Fruit fly (Drosophila melanogaster): ENCODE results near the gene Or2a.
A peak's percentile ranks its signal among the peaks of the same experiment; 100 is the strongest.

Gene Or2a

DNA sequence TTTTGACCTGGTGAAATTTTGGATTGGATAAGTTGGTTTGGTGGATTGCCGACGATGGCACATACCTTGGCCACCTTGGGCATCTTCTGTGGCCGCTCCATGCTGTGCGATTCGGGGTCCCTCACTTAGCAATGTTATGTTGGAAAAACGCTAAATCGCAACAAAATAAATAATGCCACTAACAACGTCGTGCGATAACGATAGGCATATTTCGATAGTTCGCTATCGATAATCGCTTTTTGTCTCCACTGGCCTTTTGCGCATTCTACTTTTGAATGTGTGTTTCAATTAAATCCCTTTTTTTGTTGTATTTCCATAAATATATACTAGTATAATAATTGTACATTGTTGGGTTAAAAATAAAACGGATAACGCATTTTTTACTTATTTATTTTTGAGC is 3.7 kb downstream of the Or2a start, which contains the start of gene crn (continued):
- TF ChIP-seq Blimp-1 (GFP tag; optimal IDR thresholded peaks at IDR 0.05), result no peak
- peak; percentile 40 for TF ChIP-seq stwl (tag; optimal IDR thresholded peaks at IDR 0.05)
- TF ChIP-seq repo (GFP tag; optimal IDR thresholded peaks at IDR 0.05), result no peak
- no peak for TF ChIP-seq CkIIα-i1 (GFP tag; IDR thresholded peaks at IDR 0.05)
- TF ChIP-seq HHEX (GFP tag; optimal IDR thresholded peaks at IDR 0.05), result no peak
- no peak for TF ChIP-seq CG2889 (GFP tag; IDR thresholded peaks at IDR 0.05)
- peak; percentile 79; the same call in 2 of the 3 replicates for TF ChIP-seq hb (GFP tag; IDR thresholded peaks at IDR 0.05; ENCODE audit: partially characterized antibody)
- TF ChIP-seq run (tag; optimal IDR thresholded peaks at IDR 0.05), result no peak
- TF ChIP-seq Med (GFP tag), result peak; percentile 17
- TF ChIP-seq Lim3 (GFP tag; IDR thresholded peaks at IDR 0.05), result no peak
- no peak for TF ChIP-seq HLHmδ (GFP tag; optimal IDR thresholded peaks at IDR 0.05)
- TF ChIP-seq hth (optimal IDR thresholded peaks at IDR 0.05), result no peak
- TF ChIP-seq CG6654 (GFP tag; optimal IDR thresholded peaks at IDR 0.05), result no peak
- no peak for TF ChIP-seq CG10274 (GFP tag; optimal IDR thresholded peaks at IDR 0.05)
- no peak for TF ChIP-seq kni (GFP tag; optimal IDR thresholded peaks at IDR 0.05)
- TF ChIP-seq CG16813 (GFP tag; IDR thresholded peaks at IDR 0.05; ENCODE audit: partially characterized antibody), result peak; percentile 59; the same call in 2 of the 3 replicates
- peak; percentile 34 for TF ChIP-seq pzg (GFP tag; optimal IDR thresholded peaks at IDR 0.05)
- TF ChIP-seq CG31365 (tag; optimal IDR thresholded peaks at IDR 0.05), result no peak
- TF ChIP-seq yki (optimal IDR thresholded peaks at IDR 0.05), result no peak
- no peak for TF ChIP-seq CrebB (tag; optimal IDR thresholded peaks at IDR 0.05)
- TF ChIP-seq CG12744 (GFP tag; optimal IDR thresholded peaks at IDR 0.05), result no peak
- TF ChIP-seq CG14860 (GFP tag; IDR thresholded peaks at IDR 0.05; ENCODE audit: partially characterized antibody), result peak; percentile 73
- TF ChIP-seq pros (GFP tag; optimal IDR thresholded peaks at IDR 0.05), result no peak
- TF ChIP-seq CG17361 (GFP tag; IDR thresholded peaks at IDR 0.05), result no peak
- no peak for TF ChIP-seq CG15601 (tag; optimal IDR thresholded peaks at IDR 0.05)
- TF ChIP-seq PHDP (tag; optimal IDR thresholded peaks at IDR 0.05), result no peak
- TF ChIP-seq chif (GFP tag; optimal IDR thresholded peaks at IDR 0.05), result no peak
- TF ChIP-seq Xrp1 (GFP tag; IDR thresholded peaks at IDR 0.05), result no peak
- no peak for TF ChIP-seq CG4424 (GFP tag; optimal IDR thresholded peaks at IDR 0.05)
- TF ChIP-seq ara (GFP tag; IDR thresholded peaks at IDR 0.05), result no peak
- no peak for TF ChIP-seq pb (GFP tag; optimal IDR thresholded peaks at IDR 0.05)
- no peak for TF ChIP-seq Hr78 (GFP tag; optimal IDR thresholded peaks at IDR 0.05)
- TF ChIP-seq CG32532 (GFP tag; IDR thresholded peaks at IDR 0.05), result no peak
- TF ChIP-seq Ada2b (GFP tag; IDR thresholded peaks at IDR 0.05), result no peak
- TF ChIP-seq CG12769 (tag; optimal IDR thresholded peaks at IDR 0.05), result no peak
- TF ChIP-seq CG4360 (GFP tag; IDR thresholded peaks at IDR 0.05), result no peak
- TF ChIP-seq CG8388 (GFP tag; optimal IDR thresholded peaks at IDR 0.05), result no peak
- no peak for TF ChIP-seq Hsf (GFP tag; optimal IDR thresholded peaks at IDR 0.05)
- no peak for TF ChIP-seq CG14014 (GFP tag; IDR thresholded peaks at IDR 0.05)
- peak; percentile 64 for TF ChIP-seq Scr (GFP tag; IDR thresholded peaks at IDR 0.05; ENCODE audit: partially characterized antibody)
- no peak for TF ChIP-seq bowl (GFP tag; IDR thresholded peaks at IDR 0.05)
- TF ChIP-seq toy (GFP tag; IDR thresholded peaks at IDR 0.05), result no peak
- no peak for TF ChIP-seq Myb (GFP tag; optimal IDR thresholded peaks at IDR 0.05)
- TF ChIP-seq Side (GFP tag; optimal IDR thresholded peaks at IDR 0.05), result no peak
- no peak for TF ChIP-seq Dip2 (GFP tag; IDR thresholded peaks at IDR 0.05)
- no peak for TF ChIP-seq Lpt (GFP tag; optimal IDR thresholded peaks at IDR 0.05)
- no peak for TF ChIP-seq stc (GFP tag; IDR thresholded peaks at IDR 0.05)
- TF ChIP-seq Fer3 (tag; optimal IDR thresholded peaks at IDR 0.05), result no peak
- TF ChIP-seq Aef1 (GFP tag; IDR thresholded peaks at IDR 0.05), result no peak
- TF ChIP-seq CG2199 (GFP tag; IDR thresholded peaks at IDR 0.05), result no peak
- TF ChIP-seq Poxn (GFP tag; IDR thresholded peaks at IDR 0.05), result no peak
- TF ChIP-seq Sox100B (GFP tag; optimal IDR thresholded peaks at IDR 0.05), result no peak
